Worm (Caenorhabditis elegans) whole organism, L2 larva: ENCODE results near the gene F49F1.7.

Experiments used
- C34F6.9 ChIP-seq: fragments of 150-350 bp; optimal IDR thresholded peaks from 2 replicates; lab custom pipeline; 2014; ENCODE audit warnings: missing biosample characterization, missing genetic modification characterization
- F13H6.1 ChIP-seq: sonication (generic microtip); optimal IDR thresholded peaks from 2 replicates; lab custom pipeline; 2016; ENCODE audit warnings: missing genetic modification characterization, missing compliant biosample characterization
- R02D3.7 ChIP-seq: fragments of 150-350 bp; optimal IDR thresholded peaks from 2 replicates; lab custom pipeline; 2014; ENCODE audit warnings: missing biosample characterization, missing genetic modification characterization
- Y55F3AM.14 ChIP-seq: fragments of 200-800 bp; sonication (Bioruptor generic); optimal IDR thresholded peaks from 2 replicates; lab custom pipeline; 2018; ENCODE audit warnings: mild to moderate bottlenecking, missing genetic modification characterization, missing compliant biosample characterization
- ZK546.5 ChIP-seq: sonication (generic microtip); optimal IDR thresholded peaks from 2 replicates; lab custom pipeline; 2017; ENCODE audit warnings: missing biosample characterization, missing genetic modification characterization
- alr-1 ChIP-seq: fragments of 150-350 bp; optimal IDR thresholded peaks from 2 replicates; lab custom pipeline; 2014; ENCODE audit warnings: missing biosample characterization, missing genetic modification characterization
- aly-2 ChIP-seq: fragments of 150-350 bp; optimal IDR thresholded peaks from 2 replicates; lab custom pipeline; 2014; ENCODE audit warnings: missing biosample characterization, missing genetic modification characterization
- ama-1 ChIP-seq: fragments of 150-350 bp; optimal IDR thresholded peaks from 2 replicates; lab custom pipeline; 2018; ENCODE audit warnings: inconsistent platforms
- blmp-1 ChIP-seq: sonication (generic microtip); optimal IDR thresholded peaks from 2 replicates; lab custom pipeline; 2017; ENCODE audit warnings: missing genetic modification characterization, mild to moderate bottlenecking, missing compliant biosample characterization, antibody characterized with exemption, moderate library complexity; ENCODE audit not compliant: insufficient read depth
- ceh-16 ChIP-seq: fragments of 150-350 bp; optimal IDR thresholded peaks from 2 replicates; lab custom pipeline; 2014; ENCODE audit warnings: missing biosample characterization, missing genetic modification characterization
- ceh-82 ChIP-seq: fragments of 150-350 bp; optimal IDR thresholded peaks from 2 replicates; lab custom pipeline; 2014; ENCODE audit warnings: missing biosample characterization, missing genetic modification characterization
- crh-2 ChIP-seq: sonication (generic microtip); optimal IDR thresholded peaks from 2 replicates; lab custom pipeline; 2017; ENCODE audit warnings: missing biosample characterization, missing genetic modification characterization
- dmd-4 ChIP-seq: sonication (generic microtip); optimal IDR thresholded peaks from 2 replicates; lab custom pipeline; 2017; ENCODE audit warnings: missing biosample characterization, missing genetic modification characterization
- egl-27 ChIP-seq: sonication (generic microtip); optimal IDR thresholded peaks from 3 replicates; lab custom pipeline; 2017; ENCODE audit warnings: missing biosample characterization, missing genetic modification reagents, missing genetic modification characterization
- elt-1 ChIP-seq: fragments of 150-350 bp; optimal IDR thresholded peaks from 2 replicates; lab custom pipeline; 2014; ENCODE audit warnings: missing biosample characterization, missing genetic modification characterization
- elt-3 ChIP-seq: sonication (generic microtip); optimal IDR thresholded peaks from 2 replicates; lab custom pipeline; 2017; ENCODE audit warnings: missing biosample characterization, missing genetic modification characterization
- fos-1 ChIP-seq: fragments of 150-350 bp; optimal IDR thresholded peaks from 2 replicates; lab custom pipeline; 2014; ENCODE audit warnings: missing biosample characterization, missing genetic modification characterization
- gmeb-1 ChIP-seq: fragments of 150-350 bp; optimal IDR thresholded peaks from 2 replicates; lab custom pipeline; 2014; ENCODE audit warnings: missing biosample characterization, missing genetic modification characterization
- lin-11 ChIP-seq: fragments of 150-350 bp; sonication (generic microtip); optimal IDR thresholded peaks from 2 replicates; lab custom pipeline; 2014; ENCODE audit warnings: missing biosample characterization, missing genetic modification characterization, inconsistent platforms, mixed read lengths
- lin-13 ChIP-seq: fragments of 150-350 bp; optimal IDR thresholded peaks from 2 replicates; lab custom pipeline; 2014; ENCODE audit warnings: missing biosample characterization, missing genetic modification reagents, missing genetic modification characterization
- lin-39 ChIP-seq: fragments of 150-350 bp; optimal IDR thresholded peaks from 2 replicates; lab custom pipeline; 2014; ENCODE audit warnings: missing biosample characterization, missing genetic modification reagents, missing genetic modification characterization
- lsy-2 ChIP-seq, 2 experiments: fragments of 150-350 bp in 1 of 2; sonication (generic microtip) in 1 of 2; optimal IDR thresholded peaks; 2 replicates each; lab custom pipeline; 2014 to 2017; ENCODE audit warnings: missing biosample characterization in 2 of 2, missing genetic modification characterization in 2 of 2
- mab-5 ChIP-seq: fragments of 150-350 bp; optimal IDR thresholded peaks from 2 replicates; lab custom pipeline; 2014; ENCODE audit warnings: missing biosample characterization, missing genetic modification characterization
- mbf-1 ChIP-seq: sonication (generic microtip); optimal IDR thresholded peaks from 2 replicates; lab custom pipeline; 2017; ENCODE audit warnings: missing biosample characterization, missing genetic modification characterization
- mdl-1 ChIP-seq, 2 experiments: fragments of 150-350 bp in 1 of 2; sonication (generic microtip) in 1 of 2; optimal IDR thresholded peaks; 2 replicates each; lab custom pipeline; 2017; ENCODE audit warnings: missing biosample characterization in 2 of 2, missing genetic modification characterization in 2 of 2
- nhr-10 ChIP-seq: sonication (generic microtip); optimal IDR thresholded peaks from 2 replicates; lab custom pipeline; 2017; ENCODE audit warnings: missing biosample characterization, missing genetic modification characterization
- nhr-11 ChIP-seq: fragments of 150-350 bp; optimal IDR thresholded peaks from 2 replicates; lab custom pipeline; 2014; ENCODE audit warnings: missing biosample characterization, missing genetic modification characterization
- nhr-12 ChIP-seq: fragments of 150-350 bp; optimal IDR thresholded peaks from 2 replicates; lab custom pipeline; 2014; ENCODE audit warnings: missing biosample characterization, missing genetic modification characterization
- nhr-129 ChIP-seq: fragments of 150-350 bp; optimal IDR thresholded peaks from 2 replicates; lab custom pipeline; 2014; ENCODE audit warnings: missing biosample characterization, missing genetic modification characterization
- nhr-21 ChIP-seq: fragments of 150-350 bp; optimal IDR thresholded peaks from 2 replicates; lab custom pipeline; 2014; ENCODE audit warnings: missing biosample characterization, missing genetic modification characterization
- nhr-23 ChIP-seq: fragments of 150-350 bp; optimal IDR thresholded peaks from 2 replicates; lab custom pipeline; 2014; ENCODE audit warnings: missing biosample characterization, missing genetic modification reagents, missing genetic modification characterization
- nhr-237 ChIP-seq: fragments of 150-350 bp; optimal IDR thresholded peaks from 2 replicates; lab custom pipeline; 2014; ENCODE audit warnings: missing biosample characterization, missing genetic modification characterization
- nhr-25 ChIP-seq: fragments of 150-350 bp; sonication (generic microtip); optimal IDR thresholded peaks from 3 replicates; lab custom pipeline; 2014; ENCODE audit warnings: missing biosample characterization, missing genetic modification characterization
- nhr-6 ChIP-seq: fragments of 150-350 bp; optimal IDR thresholded peaks from 2 replicates; lab custom pipeline; 2014; ENCODE audit warnings: missing biosample characterization, missing genetic modification characterization
- nhr-77 ChIP-seq: fragments of 150-350 bp; optimal IDR thresholded peaks from 2 replicates; lab custom pipeline; 2014; ENCODE audit warnings: missing biosample characterization, missing genetic modification characterization
- peb-1 ChIP-seq: fragments of 150-350 bp; optimal IDR thresholded peaks from 2 replicates; lab custom pipeline; 2014; ENCODE audit warnings: missing biosample characterization, missing genetic modification characterization
- sem-4 ChIP-seq: fragments of 150-350 bp; optimal IDR thresholded peaks from 2 replicates; lab custom pipeline; 2014; ENCODE audit warnings: missing biosample characterization, missing genetic modification reagents, missing genetic modification characterization
- skn-1 ChIP-seq: sonication (generic microtip); optimal IDR thresholded peaks from 2 replicates; lab custom pipeline; 2017; ENCODE audit warnings: missing biosample characterization, missing genetic modification characterization
- sma-3 ChIP-seq: sonication (generic microtip); optimal IDR thresholded peaks from 2 replicates; lab custom pipeline; 2016; ENCODE audit warnings: missing genetic modification reagents, missing genetic modification characterization, missing compliant biosample characterization
- sma-9 ChIP-seq, 2 experiments: fragments of 150-350 bp in 1 of 2; sonication (generic microtip) in 1 of 2; optimal IDR thresholded peaks; 2 replicates each; lab custom pipeline; 2014 to 2016; ENCODE audit warnings: missing genetic modification characterization in 2 of 2, mild to moderate bottlenecking in 1 of 2, missing biosample characterization in 1 of 2, missing compliant biosample characterization in 1 of 2, missing genetic modification reagents in 1 of 2, moderate library complexity in 1 of 2
- snpc-4 ChIP-seq: fragments of 150-350 bp; optimal IDR thresholded peaks from 2 replicates; lab custom pipeline; 2014; ENCODE audit warnings: missing biosample characterization, missing genetic modification characterization
- unc-39 ChIP-seq: fragments of 150-350 bp; optimal IDR thresholded peaks from 2 replicates; lab custom pipeline; 2014; ENCODE audit warnings: missing biosample characterization, missing genetic modification characterization
- unc-55 ChIP-seq: fragments of 150-350 bp; sonication (generic microtip); optimal IDR thresholded peaks from 3 replicates; lab custom pipeline; 2014; ENCODE audit warnings: missing biosample characterization, missing genetic modification reagents, missing genetic modification characterization
- unc-62 ChIP-seq: fragments of 150-350 bp; optimal IDR thresholded peaks from 2 replicates; lab custom pipeline; 2014; ENCODE audit warnings: missing biosample characterization, missing genetic modification reagents, missing genetic modification characterization
- zag-1 ChIP-seq: fragments of 150-350 bp; optimal IDR thresholded peaks from 2 replicates; lab custom pipeline; 2014; ENCODE audit warnings: missing biosample characterization, missing genetic modification characterization
- ztf-1 ChIP-seq: fragments of 200-800 bp; sonication (Bioruptor generic); conservative IDR thresholded peaks from 2 replicates; pipeline ENCODE4 v1.3.6; 2022; ENCODE audit warnings: missing genetic modification characterization, missing compliant biosample characterization
- ztf-11 ChIP-seq: sonication (generic microtip); optimal IDR thresholded peaks from 2 replicates; lab custom pipeline; 2017; ENCODE audit warnings: missing biosample characterization, missing genetic modification characterization
- ztf-4 ChIP-seq: fragments of 150-350 bp; optimal IDR thresholded peaks from 2 replicates; lab custom pipeline; 2014; ENCODE audit warnings: missing biosample characterization, missing genetic modification characterization

F49F1.7 gene

ce11 chrIV:4085787-4086262, 39.7 kb downstream of the F49F1.7 start, which contains the start of gene C35B1.2:
Gene C35B1.2 (plus strand): TSS chrIV:4086212.
- TF ChIP-seq lsy-2 (tag; optimal IDR thresholded peaks at IDR 0.05; lab: Kevin White, UChicago) = peak in 1 of 2 experiments; percentile 57
- TF ChIP-seq ceh-82 (tag; lab: Kevin White, UChicago) = no peak
- TF ChIP-seq unc-55 (GFP tag; lab: Kevin White, UChicago) = peak; percentile 39
- peak; percentile 37 for TF ChIP-seq sma-3 (GFP tag; lab: Kevin White, UChicago)
- no peak for TF ChIP-seq nhr-77 (tag; lab: Kevin White, UChicago)
- peak; percentile 61 for TF ChIP-seq crh-2 (tag; lab: Kevin White, UChicago)
- TF ChIP-seq C34F6.9 (tag; lab: Kevin White, UChicago) = peak; percentile 20
- no peak for TF ChIP-seq lin-13 (GFP tag; lab: Kevin White, UChicago)

- TF ChIP-seq aly-2 (tag; lab: Kevin White, UChicago) (no peak), gmeb-1 (tag; lab: Kevin White, UChicago) (peak; percentile 2), lin-39 (tag; lab: Kevin White, UChicago) (no peak), mab-5 (tag; lab: Kevin White, UChicago) (no peak), sem-4 (no peak), ZK546.5 (tag; lab: Kevin White, UChicago) (no peak), fos-1 (tag; lab: Kevin White, UChicago) (peak; percentile 72), mdl-1 (tag; optimal IDR thresholded peaks at IDR 0.05; lab: Kevin White, UChicago) (no peak), nhr-25 (tag; lab: Kevin White, UChicago) (peak; percentile 14), elt-1 (tag; lab: Kevin White, UChicago) (no peak), nhr-237 (no peak), mbf-1 (no peak), dmd-4 (no peak), F13H6.1 (tag; lab: Kevin White, UChicago) (no peak), unc-55 (GFP tag; lab: Kevin White, UChicago) (no peak), blmp-1 (tag; lab: Kevin White, UChicago) (peak; percentile 26), sma-9 (GFP tag; optimal IDR thresholded peaks at IDR 0.05; lab: Kevin White, UChicago) (peak; percentile 11), sma-9 (tag; optimal IDR thresholded peaks at IDR 0.05; lab: Kevin White, UChicago) (no peak), nhr-77 (tag; lab: Kevin White, UChicago) (no peak), nhr-21 (tag; lab: Kevin White, UChicago) (no peak), egl-27 (no peak), unc-39 (no peak), snpc-4 (no peak), ceh-16 (tag; lab: Kevin White, UChicago) (no peak), lsy-2 (tag; optimal IDR thresholded peaks at IDR 0.05; lab: Kevin White, UChicago) (peak in 1 of 2 experiments; percentile 5), nhr-6 (tag; lab: Kevin White, UChicago) (no peak), alr-1 (tag; lab: Kevin White, UChicago) (no peak), lin-11 (tag; lab: Kevin White, UChicago) (no peak), nhr-10 (tag; lab: Kevin White, UChicago) (no peak), skn-1 (tag; lab: Kevin White, UChicago) (peak; percentile 96), ztf-1 (GFP tag; lab: Robert Waterston, UW) (no peak), nhr-11 (tag; lab: Kevin White, UChicago) (no peak), lin-13 (GFP tag; lab: Kevin White, UChicago) (no peak), ztf-4 (tag; lab: Kevin White, UChicago) (no peak), peb-1 (tag; lab: Kevin White, UChicago) (no peak), elt-3 (tag; lab: Kevin White, UChicago) (no peak), nhr-129 (tag; lab: Kevin White, UChicago) (peak; percentile 68), crh-2 (tag; lab: Kevin White, UChicago) (peak; percentile 64), nhr-12 (tag; lab: Kevin White, UChicago) (no peak), C34F6.9 (tag; lab: Kevin White, UChicago) (no peak), R02D3.7 (no peak), ztf-11 (tag; lab: Kevin White, UChicago) (no peak), zag-1 (tag; lab: Kevin White, UChicago) (no peak), nhr-23 (no peak), sma-3 (GFP tag; lab: Kevin White, UChicago) (peak; percentile 45), ama-1 (lab: Kevin White, UChicago) (no peak), Y55F3AM.14 (GFP tag; lab: Kevin White, UChicago) (no peak), ceh-82 (tag; lab: Kevin White, UChicago) (no peak), unc-62 (GFP tag; lab: Kevin White, UChicago) (no peak)
Observed at ce11 chrIV:4085022-4085421, 40.5 kb downstream of the F49F1.7 start.
